Fruit fly (Drosophila melanogaster) whole organism, embryonic: Measurements from ENCODE around the gene Eip63E.
A peak's percentile ranks its signal among the peaks of the same experiment; 100 is the strongest.

Experiments
- Bgb ChIP-seq: fragments of 200-800 bp; sonication (Bioruptor generic); IDR thresholded peaks from 2 replicates; pipeline ENCODE4 v1.3.6; 2022; ENCODE audit warnings: missing biosample characterization, missing genetic modification characterization; ENCODE audit not compliant: partially characterized antibody
- CG10267 ChIP-seq: fragments of 200-800 bp; sonication (Bioruptor generic); optimal IDR thresholded peaks from 2 replicates; lab custom pipeline; 2018; ENCODE audit warnings: missing biosample characterization, mild to moderate bottlenecking, missing genetic modification characterization, moderate library complexity
- CG10431 ChIP-seq: fragments of 200-800 bp; sonication (Bioruptor generic); optimal IDR thresholded peaks from 3 replicates; lab custom pipeline; 2018; ENCODE audit warnings: missing biosample characterization, mild to moderate bottlenecking, missing genetic modification characterization
- CG10543 ChIP-seq: fragments of 200-800 bp; sonication (Bioruptor generic); optimal IDR thresholded peaks from 3 replicates; lab custom pipeline; 2017; ENCODE audit warnings: missing biosample characterization, mild to moderate bottlenecking, missing genetic modification characterization, moderate library complexity
- CG12236 ChIP-seq: fragments of 200-800 bp; sonication (Bioruptor generic); optimal IDR thresholded peaks from 2 replicates; lab custom pipeline; 2016; ENCODE audit warnings: missing biosample characterization, missing genetic modification characterization
- CG15269 ChIP-seq: fragments of 200-800 bp; sonication (Bioruptor generic); optimal IDR thresholded peaks from 2 replicates; lab custom pipeline; 2018; ENCODE audit warnings: missing biosample characterization, mild to moderate bottlenecking, missing genetic modification characterization, moderate library complexity
- CG15479 ChIP-seq: fragments of 200-800 bp; sonication (Bioruptor generic); optimal IDR thresholded peaks from 3 replicates; lab custom pipeline; 2019; ENCODE audit warnings: missing biosample characterization, mild to moderate bottlenecking, missing genetic modification characterization, moderate library complexity
- CG15514 ChIP-seq: fragments of 200-800 bp; sonication (Bioruptor generic); optimal IDR thresholded peaks from 3 replicates; lab custom pipeline; 2017; ENCODE audit warnings: missing biosample characterization, missing genetic modification characterization, mild to moderate bottlenecking, moderate library complexity, missing genetic modification reagents
- CG17385 ChIP-seq: fragments of 200-800 bp; sonication (Bioruptor generic); optimal IDR thresholded peaks from 3 replicates; lab custom pipeline; 2018; ENCODE audit warnings: missing biosample characterization, mild to moderate bottlenecking, missing genetic modification characterization
- CG1792 ChIP-seq: fragments of 200-800 bp; sonication (Bioruptor generic); optimal IDR thresholded peaks from 2 replicates; lab custom pipeline; 2016; ENCODE audit warnings: missing biosample characterization, missing genetic modification characterization
- CG18764 ChIP-seq: fragments of 200-800 bp; sonication (Bioruptor generic); optimal IDR thresholded peaks from 3 replicates; lab custom pipeline; 2016; ENCODE audit warnings: missing biosample characterization, missing genetic modification characterization
- CG3847 ChIP-seq: fragments of 200-800 bp; sonication (Bioruptor generic); IDR thresholded peaks from 2 replicates; pipeline ENCODE4 v1.3.6; 2022; ENCODE audit warnings: missing biosample characterization, missing genetic modification characterization
- CG4360 ChIP-seq: fragments of 200-800 bp; sonication (Bioruptor generic); IDR thresholded peaks from 2 replicates; pipeline ENCODE4 v1.3.6; 2022; ENCODE audit warnings: missing biosample characterization, missing genetic modification characterization
- CG4424 ChIP-seq: fragments of 200-800 bp; sonication (Bioruptor generic); optimal IDR thresholded peaks from 3 replicates; lab custom pipeline; 2016; ENCODE audit warnings: missing biosample characterization, missing genetic modification characterization
- CG8359 ChIP-seq: fragments of 200-800 bp; sonication (Bioruptor generic); optimal IDR thresholded peaks from 2 replicates; lab custom pipeline; 2017; ENCODE audit warnings: missing biosample characterization, mild to moderate bottlenecking, missing genetic modification characterization, borderline replicate concordance
- CG9215 ChIP-seq: fragments of 200-800 bp; sonication (Bioruptor generic); IDR thresholded peaks from 2 replicates; pipeline ENCODE4 v1.3.6; 2022; ENCODE audit warnings: missing biosample characterization, missing genetic modification characterization
- CG9932 ChIP-seq: fragments of 200-800 bp; sonication (Bioruptor generic); IDR thresholded peaks from 2 replicates; pipeline ENCODE4 v1.3.6; 2022; ENCODE audit warnings: missing biosample characterization, missing genetic modification characterization
- Dek ChIP-seq: fragments of 200-800 bp; sonication (Bioruptor generic); optimal IDR thresholded peaks from 3 replicates; lab custom pipeline; 2019; ENCODE audit warnings: missing biosample characterization, mild to moderate bottlenecking, missing genetic modification characterization, moderate library complexity
- Hey ChIP-seq: fragments of 200-800 bp; sonication (Bioruptor generic); optimal IDR thresholded peaks from 3 replicates; lab custom pipeline; 2018; ENCODE audit warnings: missing biosample characterization, mild to moderate bottlenecking, missing genetic modification characterization
- Hr51 ChIP-seq, 2 experiments: fragments of 200-800 bp; sonication (Bioruptor generic); optimal IDR thresholded peaks; 2 replicates in 1 of 2; 3 replicates in 1 of 2; lab custom pipeline; 2016 to 2018; ENCODE audit warnings: missing biosample characterization in 2 of 2, missing genetic modification characterization in 2 of 2, mild to moderate bottlenecking in 1 of 2, moderate library complexity in 1 of 2
- MBD-R2 ChIP-seq: fragments of 200-800 bp; sonication (Bioruptor generic); IDR thresholded peaks from 2 replicates; pipeline ENCODE4 v1.3.6; 2022; ENCODE audit warnings: missing biosample characterization, missing genetic modification characterization
- Mad ChIP-seq: fragments of 200-800 bp; sonication (Bioruptor generic); optimal IDR thresholded peaks from 2 replicates; lab custom pipeline; 2016; ENCODE audit warnings: missing biosample characterization, missing genetic modification characterization
- NfI ChIP-seq: fragments of 200-800 bp; sonication (Bioruptor generic); optimal IDR thresholded peaks from 3 replicates; lab custom pipeline; 2018; ENCODE audit warnings: missing biosample characterization, mild to moderate bottlenecking, missing genetic modification characterization, moderate library complexity
- Scr ChIP-seq: fragments of 200-800 bp; sonication (Bioruptor generic); IDR thresholded peaks from 2 replicates; pipeline ENCODE4 v1.3.6; 2022; ENCODE audit warnings: missing biosample characterization, missing genetic modification characterization; ENCODE audit not compliant: partially characterized antibody
- Sox102F ChIP-seq: fragments of 200-800 bp; sonication (Bioruptor generic); optimal IDR thresholded peaks from 2 replicates; lab custom pipeline; 2018; ENCODE audit warnings: missing biosample characterization, mild to moderate bottlenecking, missing genetic modification characterization, moderate library complexity
- Spps ChIP-seq: fragments of 200-800 bp; sonication (Bioruptor generic); optimal IDR thresholded peaks from 2 replicates; lab custom pipeline; 2018; ENCODE audit warnings: missing biosample characterization, mild to moderate bottlenecking, missing genetic modification characterization
- Stat92E ChIP-seq, 3 experiments: fragments of >200 bp in 2 of 3; fragments of 200-800 bp in 1 of 3; sonication (Bioruptor generic) in 1 of 3; optimal IDR thresholded peaks; 2 replicates each; lab custom pipeline; 2017 to 2019; ENCODE audit warnings: missing biosample characterization in 3 of 3, missing genetic modification characterization in 3 of 3, mild to moderate bottlenecking in 1 of 3, moderate library complexity in 1 of 3
- al ChIP-seq: fragments of 200-800 bp; sonication (Bioruptor generic); IDR thresholded peaks from 2 replicates; pipeline ENCODE4 v1.3.6; 2022; ENCODE audit warnings: missing biosample characterization, missing genetic modification characterization
- ato ChIP-seq: fragments of 200-800 bp; sonication (Bioruptor generic); IDR thresholded peaks from 2 replicates; pipeline ENCODE4 v1.3.6; 2022; ENCODE audit warnings: missing biosample characterization, missing genetic modification characterization; ENCODE audit not compliant: partially characterized antibody
- cg ChIP-seq: fragments of 200-800 bp; sonication (Bioruptor generic); optimal IDR thresholded peaks from 3 replicates; lab custom pipeline; 2019; ENCODE audit warnings: missing biosample characterization, mild to moderate bottlenecking, missing genetic modification characterization, moderate library complexity
- chn ChIP-seq: fragments of 200-800 bp; sonication (Bioruptor generic); optimal IDR thresholded peaks from 2 replicates; lab custom pipeline; 2016; ENCODE audit warnings: missing biosample characterization, missing genetic modification characterization
- dmrt99B ChIP-seq: fragments of 200-800 bp; sonication (Bioruptor generic); optimal IDR thresholded peaks from 2 replicates; lab custom pipeline; 2018; ENCODE audit warnings: missing biosample characterization, mild to moderate bottlenecking, missing genetic modification characterization, moderate library complexity
- esg ChIP-seq: fragments of 200-800 bp; sonication (Bioruptor generic); conservative IDR thresholded peaks from 2 replicates; pipeline ENCODE4 v1.3.6; 2022; ENCODE audit warnings: missing biosample characterization, missing genetic modification characterization
- gsb ChIP-seq: fragments of 200-800 bp; sonication (Bioruptor generic); IDR thresholded peaks from 2 replicates; pipeline ENCODE4 v1.3.6; 2022; ENCODE audit warnings: missing biosample characterization, missing genetic modification characterization
- gt ChIP-seq: fragments of 200-800 bp; sonication (Bioruptor generic); IDR thresholded peaks from 2 replicates; pipeline ENCODE4 v1.3.6; 2022; ENCODE audit warnings: missing biosample characterization, missing genetic modification characterization
- lov ChIP-seq, 2 experiments: fragments of 200-800 bp in 1 of 2; fragments of >200 bp in 1 of 2; sonication (Bioruptor generic) in 1 of 2; IDR thresholded peaks in 1 of 2; optimal IDR thresholded peaks in 1 of 2; 2 replicates in 1 of 2; 3 replicates in 1 of 2; pipeline versions ENCODE4 v1.3.6 to Lab custom; 2017 to 2022; ENCODE audit warnings: missing biosample characterization in 1 of 2, missing genetic modification characterization in 1 of 2
- nau ChIP-seq: fragments of 200-800 bp; sonication (Bioruptor generic); optimal IDR thresholded peaks from 3 replicates; lab custom pipeline; 2017; ENCODE audit warnings: missing biosample characterization, mild to moderate bottlenecking, missing genetic modification characterization, missing genetic modification reagents
- phol ChIP-seq: fragments of 200-800 bp; sonication (Bioruptor generic); optimal IDR thresholded peaks from 3 replicates; lab custom pipeline; 2018; ENCODE audit warnings: missing biosample characterization, mild to moderate bottlenecking, missing genetic modification characterization, moderate library complexity
- pnt ChIP-seq: fragments of 200-800 bp; sonication (Bioruptor generic); optimal IDR thresholded peaks from 3 replicates; lab custom pipeline; 2016; ENCODE audit warnings: missing biosample characterization, missing genetic modification characterization
- run ChIP-seq: fragments of 200-800 bp; sonication (Bioruptor generic); optimal IDR thresholded peaks from 3 replicates; lab custom pipeline; 2018; ENCODE audit warnings: missing biosample characterization, mild to moderate bottlenecking, missing genetic modification characterization
- salm ChIP-seq: fragments of 200-800 bp; sonication (Bioruptor generic); optimal IDR thresholded peaks from 2 replicates; lab custom pipeline; 2018; ENCODE audit warnings: missing biosample characterization, mild to moderate bottlenecking, missing genetic modification characterization
- sc ChIP-seq, 3 experiments: fragments of >200 bp in 2 of 3; fragments of 200-800 bp in 1 of 3; sonication (Bioruptor generic) in 1 of 3; optimal IDR thresholded peaks; 2 replicates in 2 of 3; 3 replicates in 1 of 3; lab custom pipeline; 2017; ENCODE audit warnings: mild to moderate bottlenecking in 1 of 3, missing biosample characterization in 1 of 3, missing genetic modification characterization in 1 of 3, missing genetic modification reagents in 1 of 3
- sqz ChIP-seq: fragments of 200-800 bp; sonication (Bioruptor generic); optimal IDR thresholded peaks from 3 replicates; lab custom pipeline; 2018; ENCODE audit warnings: missing biosample characterization, mild to moderate bottlenecking, missing genetic modification characterization
- stwl ChIP-seq: fragments of 200-800 bp; sonication (Bioruptor generic); optimal IDR thresholded peaks from 3 replicates; lab custom pipeline; 2018; ENCODE audit warnings: missing biosample characterization, mild to moderate bottlenecking, missing genetic modification characterization, moderate library complexity
- tgo ChIP-seq: fragments of 200-800 bp; sonication (Bioruptor generic); IDR thresholded peaks from 3 replicates; pipeline ENCODE4 v1.3.6; 2022; ENCODE audit warnings: missing biosample characterization, missing genetic modification characterization
- tna ChIP-seq: fragments of 200-800 bp; sonication (Bioruptor generic); IDR thresholded peaks from 2 replicates; pipeline ENCODE4 v1.3.6; 2022; ENCODE audit warnings: missing biosample characterization, missing genetic modification characterization; ENCODE audit not compliant: partially characterized antibody
- usp ChIP-seq: fragments of >200 bp; optimal IDR thresholded peaks from 2 replicates; lab custom pipeline; 2017; ENCODE audit warnings: missing biosample characterization, missing genetic modification characterization
- vfl ChIP-seq: fragments of 200-800 bp; sonication (Bioruptor generic); optimal IDR thresholded peaks from 2 replicates; lab custom pipeline; 2016; ENCODE audit warnings: missing biosample characterization, missing genetic modification characterization

Eip63E gene

dm6 chr3L:3617252-3617651, 101.7 kb downstream of the Eip63E start (continued):
- TF ChIP-seq Hr51 (GFP tag; optimal IDR thresholded peaks at IDR 0.05; lab: Kevin White, UChicago) (peak; percentile 54 to 69), cg (GFP tag; lab: Kevin White, UChicago) (no peak), sc (optimal IDR thresholded peaks at IDR 0.05; lab: Kevin White, UChicago) (no peak), sc (GFP tag; optimal IDR thresholded peaks at IDR 0.05; lab: Kevin White, UChicago) (peak; percentile 80), nau (GFP tag; lab: Kevin White, UChicago) (peak; percentile 18), MBD-R2 (GFP tag; lab: Robert Waterston, UW) (peak; percentile 53; the same call in 1 of the 2 replicates), CG9932 (GFP tag; lab: Robert Waterston, UW) (peak; percentile 36; the same call in 1 of the 2 replicates), CG17385 (GFP tag; lab: Kevin White, UChicago) (peak; percentile 71), Mad (GFP tag; lab: Kevin White, UChicago) (peak; percentile 72), run (tag; lab: Kevin White, UChicago) (peak; percentile 45), phol (tag; lab: Kevin White, UChicago) (peak; percentile 80), CG18764 (GFP tag; lab: Kevin White, UChicago) (peak; percentile 61), usp (GFP tag; lab: Kevin White, UChicago) (no peak), lov (optimal IDR thresholded peaks at IDR 0.05; lab: Kevin White, UChicago) (no peak), lov (GFP tag; IDR thresholded peaks at IDR 0.05; lab: Robert Waterston, UW) (peak; percentile 84), CG3847 (GFP tag; lab: Robert Waterston, UW) (peak; percentile 31; the same call in 1 of the 2 replicates), Dek (tag; lab: Kevin White, UChicago) (no peak), Stat92E (GFP tag; optimal IDR thresholded peaks at IDR 0.05; lab: Kevin White, UChicago) (peak in 1 of 3 experiments; percentile 72), esg (GFP tag; lab: Robert Waterston, UW) (peak; percentile 60), NfI (GFP tag; lab: Kevin White, UChicago) (peak; percentile 56), pnt (GFP tag; lab: Kevin White, UChicago) (peak; percentile 81), CG10267 (peak; percentile 83), Bgb (no peak), al (GFP tag; lab: Robert Waterston, UW) (peak; percentile 4; the same call in 1 of the 2 replicates), CG15269 (tag; lab: Kevin White, UChicago) (peak; percentile 66), CG4424 (GFP tag; lab: Kevin White, UChicago) (peak; percentile 88), vfl (GFP tag; lab: Kevin White, UChicago) (peak; percentile 38), ato (no peak), CG4360 (GFP tag; lab: Robert Waterston, UW) (peak; percentile 67), Hey (tag; lab: Kevin White, UChicago) (no peak), dmrt99B (tag; lab: Kevin White, UChicago) (peak; percentile 75), CG9215 (GFP tag; lab: Robert Waterston, UW) (no peak; the same call in 1 of the 2 replicates), Spps (peak; percentile 90), CG1792 (GFP tag; lab: Kevin White, UChicago) (peak; percentile 43), stwl (tag; lab: Kevin White, UChicago) (peak; percentile 41), CG12236 (GFP tag; lab: Kevin White, UChicago) (peak; percentile 80), CG15479 (GFP tag; lab: Kevin White, UChicago) (no peak), sqz (GFP tag; lab: Kevin White, UChicago) (peak; percentile 29), CG8359 (GFP tag; lab: Kevin White, UChicago) (peak; percentile 31), gsb (GFP tag; lab: Robert Waterston, UW) (no peak), Sox102F (GFP tag; lab: Kevin White, UChicago) (peak; percentile 81), CG10431 (GFP tag; lab: Kevin White, UChicago) (peak; percentile 52), salm (tag; lab: Kevin White, UChicago) (no peak), tna (GFP tag; lab: Robert Waterston, UW) (no peak), Scr (GFP tag; lab: Robert Waterston, UW) (no peak), tgo (peak; percentile 78), chn (GFP tag; lab: Kevin White, UChicago) (peak; percentile 88), gt (GFP tag; lab: Robert Waterston, UW) (peak; percentile 57; the same call in 1 of the 2 replicates), CG10543 (no peak), CG15514 (peak; percentile 16)
